Worm (Caenorhabditis elegans) whole organism, early embryonic: ENCODE measurements around the gene ubc-8.

Source experiments
- B0310.2 ChIP-seq: sonication (generic microtip); optimal IDR thresholded peaks from 2 replicates; lab custom pipeline; 2016; ENCODE audit warnings: mild to moderate bottlenecking, missing genetic modification characterization, missing compliant biosample characterization
- F13C5.2 ChIP-seq: sonication (generic microtip); optimal IDR thresholded peaks from 2 replicates; lab custom pipeline; 2017; ENCODE audit warnings: mild to moderate bottlenecking, missing genetic modification characterization, inconsistent platforms, missing compliant biosample characterization
- aly-1 ChIP-seq: sonication (generic microtip); optimal IDR thresholded peaks from 2 replicates; lab custom pipeline; 2016; ENCODE audit warnings: missing genetic modification characterization, missing compliant biosample characterization
- ama-1 ChIP-seq: fragments of 150-350 bp; optimal IDR thresholded peaks from 2 replicates; lab custom pipeline; 2014
- flt-1 ChIP-seq: fragments of 200-800 bp; sonication (Bioruptor generic); IDR thresholded peaks from 2 replicates; pipeline ENCODE4 v1.3.6; 2022; ENCODE audit warnings: missing genetic modification characterization, missing compliant biosample characterization
- hmg-4 ChIP-seq: fragments of 200-800 bp; sonication (Bioruptor generic); optimal IDR thresholded peaks from 2 replicates; lab custom pipeline; 2018; ENCODE audit warnings: mild to moderate bottlenecking, missing genetic modification characterization, missing compliant biosample characterization
- hnd-1 ChIP-seq: sonication (generic microtip); optimal IDR thresholded peaks from 2 replicates; lab custom pipeline; 2016; ENCODE audit warnings: missing genetic modification characterization, missing compliant biosample characterization
- pes-1 ChIP-seq: fragments of 200-800 bp; sonication (Bioruptor generic); IDR thresholded peaks from 2 replicates; pipeline ENCODE4 v1.3.6; 2022; ENCODE audit warnings: missing genetic modification reagents, missing genetic modification characterization, missing compliant biosample characterization
- sea-1 ChIP-seq: fragments of 200-800 bp; sonication (Bioruptor generic); conservative IDR thresholded peaks from 2 replicates; pipeline ENCODE4 v1.3.6; 2022; ENCODE audit warnings: missing genetic modification characterization, missing compliant biosample characterization
- tbx-11 ChIP-seq: fragments of 200-800 bp; sonication (Bioruptor generic); IDR thresholded peaks from 2 replicates; pipeline ENCODE4 v1.3.6; 2022; ENCODE audit warnings: missing genetic modification characterization, missing compliant biosample characterization
- tbx-37 ChIP-seq: fragments of 200-800 bp; sonication (Bioruptor generic); conservative IDR thresholded peaks from 2 replicates; pipeline ENCODE4 v1.3.6; 2022; ENCODE audit warnings: missing genetic modification reagents, missing genetic modification characterization, missing compliant biosample characterization

- TF ChIP-seq ama-1 (lab: Kevin White, UChicago), result no peak
- no peak for TF ChIP-seq sea-1
- TF ChIP-seq flt-1, result no peak
- TF ChIP-seq tbx-11, result no peak
- TF ChIP-seq tbx-37 (GFP tag; lab: Robert Waterston, UW), result no peak
- no peak for TF ChIP-seq pes-1
- TF ChIP-seq B0310.2 (tag; lab: Kevin White, UChicago), result no peak
- TF ChIP-seq aly-1 (tag; lab: Kevin White, UChicago), result no peak
- no peak for TF ChIP-seq hmg-4
- TF ChIP-seq F13C5.2, result no peak
- no peak for TF ChIP-seq hnd-1 (tag; lab: Kevin White, UChicago)
Observed at ce11 chrIV:2712935-2713334, 5.9 kb upstream of the ubc-8 start, which contains the start of gene Y94H6A.12.
